Worm (Caenorhabditis elegans): Measurements from ENCODE around the gene nck-1.
"Not testable (repeated sequence)": the region's sequence is repeated elsewhere in the genome, so short reads cannot be mapped to it uniquely, and the experiment has no call there.

ce11 chrX:4202114-4202513 lies 48.9 kb upstream of the nck-1 start, which contains the start of gene F20B6.6:
- not testable (repeated sequence) for TF ChIP-seq nhr-11 (tag; optimal IDR thresholded peaks at IDR 0.05); C34F6.9 (tag; optimal IDR thresholded peaks at IDR 0.05); crh-2 (tag; optimal IDR thresholded peaks at IDR 0.05); nhr-10 (tag; optimal IDR thresholded peaks at IDR 0.05); sma-9 (GFP tag; optimal IDR thresholded peaks at IDR 0.05); sma-9 (tag; optimal IDR thresholded peaks at IDR 0.05); snpc-4 (tag; optimal IDR thresholded peaks at IDR 0.05); lsy-2 (tag; optimal IDR thresholded peaks at IDR 0.05); ztf-4 (tag; optimal IDR thresholded peaks at IDR 0.05); nhr-25 (tag; optimal IDR thresholded peaks at IDR 0.05); fos-1 (tag; optimal IDR thresholded peaks at IDR 0.05); aly-2 (tag; optimal IDR thresholded peaks at IDR 0.05); mdl-1 (tag; optimal IDR thresholded peaks at IDR 0.05); elt-3 (tag; optimal IDR thresholded peaks at IDR 0.05); egl-27 (tag; optimal IDR thresholded peaks at IDR 0.05)
